Fruit fly (Drosophila melanogaster) S2 (cell line): ENCODE data around the gene Ccdc85.

Experiments used
- CG8478 ChIP-seq: fragments of >200 bp; optimal IDR thresholded peaks from 2 replicates; lab custom pipeline; 2018
- CTCF ChIP-seq, 2 experiments: fragments of >200 bp; optimal IDR thresholded peaks; 2 replicates each; lab custom pipeline; 2018

DNA sequence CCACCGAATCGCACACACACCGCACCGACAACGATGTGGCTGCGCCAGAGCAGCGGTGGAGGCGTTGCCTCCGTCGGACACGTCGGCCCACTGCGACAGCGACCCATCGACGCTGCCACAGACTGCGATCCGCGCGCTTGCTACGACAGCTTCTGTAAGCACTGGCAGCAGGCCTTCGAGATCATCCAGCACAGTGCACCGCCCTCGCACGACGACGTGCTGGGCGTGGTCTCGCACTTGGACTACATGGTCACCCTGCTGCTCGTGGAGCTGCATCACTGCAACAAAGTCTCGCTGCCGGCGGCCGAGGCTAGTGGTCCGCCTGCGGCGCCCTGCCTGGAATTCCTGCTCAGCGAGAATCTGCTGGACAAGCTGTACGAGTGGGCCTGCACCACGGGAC lies 5.4 kb upstream of the Ccdc85 start:
- TF ChIP-seq CTCF (optimal IDR thresholded peaks at IDR 0.05; lab: Kevin White, UChicago) (no peak), CG8478 (lab: Kevin White, UChicago) (no peak)
